Worm (Caenorhabditis elegans): ENCODE results near the gene col-87.

- TF ChIP-seq sox-4 (tag; optimal IDR thresholded peaks at IDR 0.05) = no peak
- TF ChIP-seq fkh-10 (GFP tag; optimal IDR thresholded peaks at IDR 0.05) = no peak
- TF ChIP-seq ref-2 (tag; optimal IDR thresholded peaks at IDR 0.05) = no peak
- TF ChIP-seq ceh-19 (GFP tag; optimal IDR thresholded peaks at IDR 0.05) = no peak
- peak; percentile 97 for TF ChIP-seq ceh-18 (tag; optimal IDR thresholded peaks at IDR 0.05)
- no peak for TF ChIP-seq ceh-45 (GFP tag; IDR thresholded peaks at IDR 0.05)
- TF ChIP-seq ama-1 (optimal IDR thresholded peaks at IDR 0.05) = no peak
- no peak for TF ChIP-seq ceh-9 (tag; optimal IDR thresholded peaks at IDR 0.05)
- TF ChIP-seq ahr-1 (tag; optimal IDR thresholded peaks at IDR 0.05) = no peak
- no peak for TF ChIP-seq lin-11 (tag; optimal IDR thresholded peaks at IDR 0.05)
- peak; percentile 62 for TF ChIP-seq nfya-1 (tag; optimal IDR thresholded peaks at IDR 0.05)
- no peak for TF ChIP-seq Y22D7AL.16 (tag; optimal IDR thresholded peaks at IDR 0.05)
- no peak for TF ChIP-seq T23F11.4 (GFP tag; optimal IDR thresholded peaks at IDR 0.05)
- TF ChIP-seq ets-4 (tag; optimal IDR thresholded peaks at IDR 0.05) = peak; percentile 12
Measured at ce11 chrII:14040204-14040842, 54.2 kb downstream of the col-87 start.
